Worm (Caenorhabditis elegans) whole organism, late embryonic: Measurements from ENCODE around the gene T24C2.3.

ENCODE experiments used
- C38D4.7 ChIP-seq: fragments of 200-800 bp; sonication (Bioruptor generic); optimal IDR thresholded peaks from 2 replicates; lab custom pipeline; 2018; ENCODE audit warnings: mild to moderate bottlenecking, missing genetic modification characterization, moderate library complexity, missing compliant biosample characterization
- K02D7.2 ChIP-seq: sonication (generic microtip); optimal IDR thresholded peaks from 2 replicates; lab custom pipeline; 2017; ENCODE audit warnings: mild to moderate bottlenecking, missing genetic modification characterization, missing compliant biosample characterization
- K09A11.1 ChIP-seq: sonication (generic microtip); optimal IDR thresholded peaks from 2 replicates; lab custom pipeline; 2017; ENCODE audit warnings: antibody characterized with exemption, mild to moderate bottlenecking, missing genetic modification characterization, missing compliant biosample characterization; ENCODE audit not compliant: insufficient read depth
- T23F11.4 ChIP-seq: fragments of 200-800 bp; sonication (Bioruptor generic); optimal IDR thresholded peaks from 2 replicates; lab custom pipeline; 2018; ENCODE audit warnings: mild to moderate bottlenecking, missing genetic modification characterization, missing compliant biosample characterization
- ama-1 ChIP-seq: fragments of 150-350 bp; optimal IDR thresholded peaks from 2 replicates; lab custom pipeline; 2014
- ceh-14 ChIP-seq: sonication (generic microtip); optimal IDR thresholded peaks from 2 replicates; lab custom pipeline; 2016; ENCODE audit warnings: missing genotype, missing genetic modification characterization, missing compliant biosample characterization
- ceh-18 ChIP-seq: sonication (generic microtip); optimal IDR thresholded peaks from 2 replicates; lab custom pipeline; 2016; ENCODE audit warnings: missing genetic modification characterization, missing compliant biosample characterization
- ceh-19 ChIP-seq: fragments of 200-800 bp; sonication (Bioruptor generic); optimal IDR thresholded peaks from 2 replicates; lab custom pipeline; 2018; ENCODE audit warnings: mild to moderate bottlenecking, missing genetic modification characterization, missing compliant biosample characterization
- ceh-2 ChIP-seq: sonication (generic microtip); optimal IDR thresholded peaks from 2 replicates; lab custom pipeline; 2016; ENCODE audit warnings: missing genotype, missing genetic modification characterization, missing compliant biosample characterization
- ceh-22 ChIP-seq: sonication (generic microtip); optimal IDR thresholded peaks from 2 replicates; lab custom pipeline; 2017; ENCODE audit warnings: missing biosample characterization, missing genetic modification characterization
- ceh-24 ChIP-seq: sonication (generic microtip); optimal IDR thresholded peaks from 2 replicates; lab custom pipeline; 2016; ENCODE audit warnings: mild to moderate bottlenecking, missing genetic modification characterization, missing compliant biosample characterization
- ceh-30 ChIP-seq: fragments of 150-350 bp; optimal IDR thresholded peaks from 2 replicates; lab custom pipeline; 2014; ENCODE audit warnings: missing biosample characterization, missing genetic modification characterization
- ceh-31 ChIP-seq: sonication (generic microtip); optimal IDR thresholded peaks from 2 replicates; lab custom pipeline; 2016; ENCODE audit warnings: missing genetic modification characterization, missing compliant biosample characterization
- ceh-34 ChIP-seq: sonication (generic microtip); optimal IDR thresholded peaks from 2 replicates; lab custom pipeline; 2016; ENCODE audit warnings: mild to moderate bottlenecking, missing genetic modification characterization, missing compliant biosample characterization
- ceh-9 ChIP-seq: sonication (generic microtip); optimal IDR thresholded peaks from 2 replicates; lab custom pipeline; 2016; ENCODE audit warnings: mild to moderate bottlenecking, missing genetic modification characterization, inconsistent platforms, missing compliant biosample characterization
- dmd-4 ChIP-seq: sonication (generic microtip); optimal IDR thresholded peaks from 2 replicates; lab custom pipeline; 2016; ENCODE audit warnings: borderline replicate concordance, missing genetic modification characterization, missing compliant biosample characterization
- dve-1 ChIP-seq: sonication (generic microtip); optimal IDR thresholded peaks from 2 replicates; lab custom pipeline; 2017; ENCODE audit warnings: antibody characterized with exemption, mild to moderate bottlenecking, missing genetic modification characterization, missing compliant biosample characterization
- elt-2 ChIP-seq: sonication (generic microtip); optimal IDR thresholded peaks from 2 replicates; lab custom pipeline; 2016; ENCODE audit warnings: missing genetic modification reagents, missing genetic modification characterization, missing compliant biosample characterization
- elt-4 ChIP-seq: sonication (generic microtip); optimal IDR thresholded peaks from 2 replicates; lab custom pipeline; 2016; ENCODE audit warnings: missing genetic modification characterization, missing compliant biosample characterization
- ets-4 ChIP-seq: sonication (generic microtip); optimal IDR thresholded peaks from 2 replicates; lab custom pipeline; 2016; ENCODE audit warnings: missing genetic modification characterization, missing compliant biosample characterization
- eyg-1 ChIP-seq: sonication (generic microtip); optimal IDR thresholded peaks from 2 replicates; lab custom pipeline; 2016; ENCODE audit warnings: missing genotype, missing genetic modification characterization, missing compliant biosample characterization
- fax-1 ChIP-seq: sonication (generic microtip); optimal IDR thresholded peaks from 2 replicates; lab custom pipeline; 2016; ENCODE audit warnings: missing genotype, missing genetic modification characterization, missing compliant biosample characterization
- fkh-6 ChIP-seq: sonication (generic microtip); optimal IDR thresholded peaks from 2 replicates; lab custom pipeline; 2016; ENCODE audit warnings: missing genetic modification characterization, missing compliant biosample characterization
- gmeb-2 ChIP-seq: sonication (generic microtip); optimal IDR thresholded peaks from 2 replicates; lab custom pipeline; 2016; ENCODE audit warnings: missing genetic modification characterization, inconsistent platforms, missing compliant biosample characterization
- hlh-15 ChIP-seq: sonication (generic microtip); optimal IDR thresholded peaks from 2 replicates; lab custom pipeline; 2016; ENCODE audit warnings: missing genetic modification characterization, missing compliant biosample characterization
- hlh-30 ChIP-seq: sonication (generic microtip); optimal IDR thresholded peaks from 2 replicates; lab custom pipeline; 2017; ENCODE audit warnings: antibody characterized with exemption, missing genetic modification characterization, missing compliant biosample characterization; ENCODE audit not compliant: insufficient read depth
- hlh-6 ChIP-seq: sonication (generic microtip); optimal IDR thresholded peaks from 2 replicates; lab custom pipeline; 2016; ENCODE audit warnings: missing genotype, missing genetic modification characterization, missing compliant biosample characterization
- hlh-8 ChIP-seq: sonication (generic microtip); optimal IDR thresholded peaks from 2 replicates; lab custom pipeline; 2016; ENCODE audit warnings: missing genotype, missing genetic modification characterization, missing compliant biosample characterization
- nfya-1 ChIP-seq: sonication (generic microtip); optimal IDR thresholded peaks from 2 replicates; lab custom pipeline; 2017; ENCODE audit warnings: missing genetic modification characterization, mild to moderate bottlenecking, missing compliant biosample characterization, antibody characterized with exemption, moderate library complexity
- npax-4 ChIP-seq: sonication (generic microtip); optimal IDR thresholded peaks from 2 replicates; lab custom pipeline; 2016; ENCODE audit warnings: missing genetic modification characterization, missing compliant biosample characterization
- pag-3 ChIP-seq: sonication (generic microtip); optimal IDR thresholded peaks from 2 replicates; lab custom pipeline; 2016; ENCODE audit warnings: missing compliant biosample characterization, missing genetic modification characterization, borderline replicate concordance
- pax-1 ChIP-seq: fragments of 150-350 bp; optimal IDR thresholded peaks from 2 replicates; lab custom pipeline; 2014; ENCODE audit warnings: missing biosample characterization, missing genetic modification characterization
- pqm-1 ChIP-seq: sonication (generic microtip); optimal IDR thresholded peaks from 2 replicates; lab custom pipeline; 2016; ENCODE audit warnings: missing genetic modification characterization, missing compliant biosample characterization
- pros-1 ChIP-seq: fragments of 150-350 bp; optimal IDR thresholded peaks from 2 replicates; lab custom pipeline; 2014; ENCODE audit warnings: missing biosample characterization, missing genetic modification reagents, missing genetic modification characterization
- ref-2 ChIP-seq: sonication (generic microtip); optimal IDR thresholded peaks from 2 replicates; lab custom pipeline; 2016; ENCODE audit warnings: missing genetic modification characterization, missing compliant biosample characterization
- rnt-1 ChIP-seq: sonication (generic microtip); optimal IDR thresholded peaks from 2 replicates; lab custom pipeline; 2016; ENCODE audit warnings: missing genetic modification characterization, missing compliant biosample characterization
- sdc-2 ChIP-seq: sonication (generic microtip); optimal IDR thresholded peaks from 2 replicates; lab custom pipeline; 2016; ENCODE audit warnings: missing genotype, missing genetic modification characterization, missing compliant biosample characterization
- syd-9 ChIP-seq: sonication (generic microtip); optimal IDR thresholded peaks from 2 replicates; lab custom pipeline; 2016; ENCODE audit warnings: mild to moderate bottlenecking, missing genetic modification characterization, moderate library complexity, missing compliant biosample characterization
- tbx-2 ChIP-seq: sonication (generic microtip); optimal IDR thresholded peaks from 2 replicates; lab custom pipeline; 2016; ENCODE audit warnings: missing genetic modification characterization, missing compliant biosample characterization
- unc-3 ChIP-seq, 2 experiments: fragments of 200-800 bp in 1 of 2; sonication (Bioruptor generic) in 1 of 2; sonication (generic microtip) in 1 of 2; conservative IDR thresholded peaks in 1 of 2; optimal IDR thresholded peaks in 1 of 2; 2 replicates each; pipeline versions ENCODE4 v1.3.6 to Lab custom; 2016 to 2022; ENCODE audit warnings: missing compliant biosample characterization in 2 of 2, missing genetic modification characterization in 2 of 2, missing genetic modification reagents in 1 of 2
- unc-42 ChIP-seq: sonication (generic microtip); optimal IDR thresholded peaks from 2 replicates; lab custom pipeline; 2016; ENCODE audit warnings: missing genotype, missing genetic modification characterization, missing compliant biosample characterization
- unc-55 ChIP-seq: sonication (generic microtip); optimal IDR thresholded peaks from 2 replicates; lab custom pipeline; 2017; ENCODE audit warnings: missing biosample characterization, missing genetic modification reagents, missing genetic modification characterization
- ztf-16 ChIP-seq: sonication (generic microtip); optimal IDR thresholded peaks from 2 replicates; lab custom pipeline; 2017; ENCODE audit warnings: missing genetic modification characterization, missing compliant biosample characterization

Gene T24C2.3

DNA sequence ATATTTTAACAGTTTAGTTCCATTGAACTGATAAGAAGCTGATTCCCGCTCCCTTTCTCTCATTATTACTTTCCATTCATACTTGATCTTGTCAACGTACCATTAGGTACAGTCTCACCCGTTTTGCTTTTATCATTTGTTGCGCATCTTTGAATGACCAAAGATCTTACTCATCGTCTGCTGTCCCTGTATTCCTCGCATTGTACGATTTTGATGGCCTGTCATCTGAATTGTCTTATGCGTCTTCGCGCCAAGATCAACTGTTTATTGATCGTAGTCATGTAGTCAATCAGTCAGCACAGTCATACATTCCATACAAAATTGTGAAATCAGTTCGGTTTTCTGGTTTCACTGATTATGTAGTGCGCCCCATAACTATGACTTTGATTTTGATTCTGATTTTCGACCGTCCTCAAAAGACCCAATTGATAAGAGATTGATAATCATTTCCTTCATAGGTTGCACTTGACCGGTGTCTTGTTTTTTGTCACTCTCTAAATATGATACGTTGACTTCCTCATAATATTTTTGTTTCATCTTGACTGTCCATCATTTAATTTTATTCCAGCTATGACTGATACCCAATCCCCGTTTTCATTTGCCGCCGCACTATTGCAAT is 14.7 kb downstream of the T24C2.3 start, which contains the start of gene nhr-3:
nhr-3 (plus strand) TSS at position 569 of the 619 bp plus-strand sequence.
- TF ChIP-seq K02D7.2 (tag; lab: Kevin White, UChicago) (no peak), syd-9 (tag; lab: Kevin White, UChicago) (no peak), gmeb-2 (no peak), hlh-8 (tag; lab: Kevin White, UChicago) (no peak), fkh-6 (tag; lab: Kevin White, UChicago) (no peak), ets-4 (no peak), ama-1 (lab: Kevin White, UChicago) (no peak), ceh-9 (tag; lab: Kevin White, UChicago) (no peak), elt-4 (tag; lab: Kevin White, UChicago) (no peak), pag-3 (tag; lab: Kevin White, UChicago) (no peak), T23F11.4 (GFP tag; lab: Kevin White, UChicago) (no peak), pax-1 (no peak)

DNA sequence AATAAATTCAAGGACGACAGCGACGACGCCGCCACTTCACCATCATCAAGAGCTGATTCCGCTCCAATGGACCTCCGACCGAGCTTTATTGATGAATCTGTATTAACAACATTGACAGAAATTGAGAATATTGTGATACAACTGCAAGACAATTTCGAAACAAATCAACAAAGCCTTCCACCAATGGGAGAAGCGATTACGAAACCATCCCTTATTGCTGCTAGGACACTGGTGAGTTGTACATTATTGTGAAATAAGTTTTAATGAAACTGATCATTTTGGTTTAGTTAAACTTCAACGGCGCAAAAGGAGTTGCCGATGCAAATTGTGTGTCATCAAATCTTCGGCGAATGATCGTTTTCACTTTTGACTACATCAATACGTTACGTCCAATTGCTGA is 15.8 kb downstream of the T24C2.3 start:
- TF ChIP-seq dmd-4 (tag; lab: Kevin White, UChicago) (no peak), nfya-1 (peak; percentile 4)

DNA sequence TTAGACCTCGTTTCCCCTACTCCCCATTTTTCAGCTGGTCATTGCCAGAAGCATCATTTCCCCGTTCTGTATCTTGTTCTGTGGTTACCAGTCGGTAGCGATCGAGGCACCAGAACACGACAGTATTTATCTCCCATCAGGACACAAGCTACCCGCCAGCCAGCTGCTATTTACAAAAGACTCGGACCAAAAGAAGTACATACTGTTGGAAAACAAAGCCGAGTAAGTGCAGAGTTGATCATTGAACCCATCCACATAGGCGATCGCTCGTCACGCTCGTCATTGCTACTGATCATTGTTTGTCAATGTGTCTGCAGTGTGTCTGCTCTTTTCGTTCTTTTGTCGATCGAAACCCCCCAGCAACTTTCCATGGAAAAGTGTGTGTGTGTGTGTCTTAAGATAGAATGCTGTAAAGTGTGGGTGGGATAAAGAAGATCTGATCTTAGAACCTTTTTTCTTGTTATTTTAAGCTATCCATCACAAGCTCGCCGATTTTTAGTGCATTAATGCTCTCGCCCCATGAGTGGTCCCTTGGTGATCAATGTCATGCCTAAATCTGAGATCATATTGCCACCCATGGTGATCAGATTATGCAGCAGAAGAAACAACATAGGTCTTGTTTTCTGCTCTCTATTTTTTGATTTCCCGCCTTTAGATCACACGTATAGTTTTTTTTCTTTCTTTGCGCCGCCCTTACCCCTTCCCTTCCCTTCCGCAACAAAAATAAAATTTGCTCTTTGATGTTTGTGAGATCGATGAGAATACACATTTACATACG is 16.4 kb downstream of the T24C2.3 start:
- TF ChIP-seq unc-3 (GFP tag; conservative IDR thresholded peaks at IDR 0.05; lab: Robert Waterston, UW) (no peak), unc-3 (tag; optimal IDR thresholded peaks at IDR 0.05; lab: Kevin White, UChicago) (peak; percentile 49), unc-55 (GFP tag; lab: Kevin White, UChicago) (no peak), unc-42 (tag; lab: Kevin White, UChicago) (peak; percentile 75)

DNA sequence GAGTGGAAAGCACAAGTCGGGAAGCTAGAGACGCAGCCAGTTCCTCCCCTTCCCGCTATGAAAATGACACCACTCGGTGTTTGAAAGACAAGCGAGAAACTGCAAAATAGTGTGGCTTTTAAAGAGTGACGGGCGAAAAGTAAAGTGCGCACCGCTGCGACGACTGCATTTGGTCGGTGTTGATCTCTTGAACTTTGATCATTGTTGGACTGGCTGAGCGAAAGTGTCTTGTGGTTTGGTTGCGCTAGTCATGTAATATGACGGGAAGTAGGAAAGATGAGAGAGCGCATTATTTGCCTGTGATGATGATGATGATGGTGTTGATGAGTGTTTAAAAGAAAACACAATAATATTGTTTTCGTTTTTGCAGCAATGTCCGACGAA is 17.0 kb downstream of the T24C2.3 start:
- TF ChIP-seq pros-1 (tag; lab: Kevin White, UChicago) (peak; percentile 75), syd-9 (tag; lab: Kevin White, UChicago) (peak; percentile 31), ceh-34 (tag; lab: Kevin White, UChicago) (peak; percentile 99), ceh-30 (tag; lab: Kevin White, UChicago) (peak; percentile 61), hlh-6 (tag; lab: Kevin White, UChicago) (no peak), ceh-14 (tag; lab: Kevin White, UChicago) (peak; percentile 74), pax-1 (peak; percentile 70), ceh-18 (tag; lab: Kevin White, UChicago) (peak; percentile 95), K09A11.1 (tag; lab: Kevin White, UChicago) (peak; percentile 53), unc-42 (tag; lab: Kevin White, UChicago) (peak; percentile 49), dve-1 (tag; lab: Kevin White, UChicago) (peak; percentile 97), fax-1 (tag; lab: Kevin White, UChicago) (no peak), hlh-15 (tag; lab: Kevin White, UChicago) (no peak), ceh-24 (tag; lab: Kevin White, UChicago) (no peak), tbx-2 (tag; lab: Kevin White, UChicago) (peak; percentile 94), hlh-30 (peak; percentile 77), unc-55 (GFP tag; lab: Kevin White, UChicago) (peak; percentile 88), T23F11.4 (GFP tag; lab: Kevin White, UChicago) (peak; percentile 42), rnt-1 (peak; percentile 89), sdc-2 (tag; lab: Kevin White, UChicago) (peak; percentile 61), ceh-22 (tag; lab: Kevin White, UChicago) (no peak), gmeb-2 (no peak), nfya-1 (peak; percentile 86), ceh-19 (GFP tag; lab: Kevin White, UChicago) (peak; percentile 66), ref-2 (peak; percentile 86), elt-2 (tag; lab: Kevin White, UChicago) (peak; percentile 43), pag-3 (tag; lab: Kevin White, UChicago) (peak; percentile 63), eyg-1 (tag; lab: Kevin White, UChicago) (no peak), ztf-16 (tag; lab: Kevin White, UChicago) (peak; percentile 58), dmd-4 (tag; lab: Kevin White, UChicago) (peak; percentile 53), pqm-1 (tag; lab: Kevin White, UChicago) (peak; percentile 60), npax-4 (tag; lab: Kevin White, UChicago) (no peak), ceh-2 (tag; lab: Kevin White, UChicago) (peak; percentile 74), ceh-31 (tag; lab: Kevin White, UChicago) (peak; percentile 87), C38D4.7 (no peak)
